Fruit fly (Drosophila melanogaster) whole organism, embryonic: ENCODE data around the gene Snx21.

Experiments
- Abd-B ChIP-seq: fragments of 200-800 bp; sonication (Bioruptor generic); optimal IDR thresholded peaks from 2 replicates; lab custom pipeline; 2018; ENCODE audit warnings: missing biosample characterization, mild to moderate bottlenecking, missing genetic modification characterization, moderate library complexity
- B-H1 ChIP-seq: fragments of 200-800 bp; sonication (Bioruptor generic); IDR thresholded peaks from 3 replicates; pipeline ENCODE4 v1.3.6; 2022; ENCODE audit warnings: missing biosample characterization, missing genetic modification characterization
- CG10543 ChIP-seq: fragments of 200-800 bp; sonication (Bioruptor generic); optimal IDR thresholded peaks from 3 replicates; lab custom pipeline; 2017; ENCODE audit warnings: missing biosample characterization, mild to moderate bottlenecking, missing genetic modification characterization, moderate library complexity
- CG10959 ChIP-seq: fragments of 200-800 bp; sonication (Bioruptor generic); IDR thresholded peaks from 2 replicates; pipeline ENCODE4 v1.3.6; 2022; ENCODE audit warnings: missing biosample characterization, missing genetic modification characterization
- CG11085 ChIP-seq: fragments of 200-800 bp; sonication (Bioruptor generic); IDR thresholded peaks from 2 replicates; pipeline ENCODE4 v1.3.6; 2022; ENCODE audit warnings: missing biosample characterization, missing genetic modification characterization
- CG11560 ChIP-seq: fragments of 200-800 bp; sonication (Bioruptor generic); IDR thresholded peaks from 3 replicates; pipeline ENCODE4 v1.3.6; 2022; ENCODE audit warnings: missing biosample characterization, missing genetic modification characterization
- CG12769 ChIP-seq: fragments of 200-800 bp; sonication (Bioruptor generic); optimal IDR thresholded peaks from 2 replicates; lab custom pipeline; 2019; ENCODE audit warnings: missing biosample characterization, mild to moderate bottlenecking, missing genetic modification characterization, moderate library complexity
- CG13624 ChIP-seq: fragments of 200-800 bp; sonication (Bioruptor generic); optimal IDR thresholded peaks from 2 replicates; lab custom pipeline; 2016; ENCODE audit warnings: missing biosample characterization, missing genetic modification characterization
- CG13775 ChIP-seq: fragments of 200-800 bp; sonication (Bioruptor generic); optimal IDR thresholded peaks from 3 replicates; lab custom pipeline; 2017; ENCODE audit warnings: missing biosample characterization, mild to moderate bottlenecking, missing genetic modification characterization
- CG18764 ChIP-seq: fragments of 200-800 bp; sonication (Bioruptor generic); optimal IDR thresholded peaks from 3 replicates; lab custom pipeline; 2016; ENCODE audit warnings: missing biosample characterization, missing genetic modification characterization
- CG2120 ChIP-seq: fragments of 200-800 bp; sonication (Bioruptor generic); optimal IDR thresholded peaks from 3 replicates; lab custom pipeline; 2016; ENCODE audit warnings: missing biosample characterization, missing genetic modification characterization
- CG3281 ChIP-seq: fragments of 200-800 bp; sonication (Bioruptor generic); optimal IDR thresholded peaks from 3 replicates; lab custom pipeline; 2017; ENCODE audit warnings: missing biosample characterization, mild to moderate bottlenecking, missing genetic modification characterization
- CG3847 ChIP-seq: fragments of 200-800 bp; sonication (Bioruptor generic); IDR thresholded peaks from 2 replicates; pipeline ENCODE4 v1.3.6; 2022; ENCODE audit warnings: missing biosample characterization, missing genetic modification characterization
- CG4282 ChIP-seq: fragments of 200-800 bp; sonication (Bioruptor generic); optimal IDR thresholded peaks from 2 replicates; lab custom pipeline; 2016; ENCODE audit warnings: missing biosample characterization, missing genetic modification characterization
- CG7928 ChIP-seq: fragments of 200-800 bp; sonication (Bioruptor generic); optimal IDR thresholded peaks from 2 replicates; lab custom pipeline; 2017; ENCODE audit warnings: missing biosample characterization, mild to moderate bottlenecking, missing genetic modification characterization
- CG9609 ChIP-seq: fragments of 200-800 bp; sonication (Bioruptor generic); optimal IDR thresholded peaks from 3 replicates; lab custom pipeline; 2016; ENCODE audit warnings: missing biosample characterization, missing genetic modification characterization
- CrebB ChIP-seq: fragments of 200-800 bp; sonication (Bioruptor generic); optimal IDR thresholded peaks from 3 replicates; lab custom pipeline; 2018; ENCODE audit warnings: missing biosample characterization, mild to moderate bottlenecking, missing genetic modification characterization
- D ChIP-seq, 2 experiments: fragments of 200-800 bp in 1 of 2; fragments of >200 bp in 1 of 2; sonication (Bioruptor generic) in 1 of 2; optimal IDR thresholded peaks; 2 replicates in 1 of 2; 3 replicates in 1 of 2; lab custom pipeline; 2017; ENCODE audit warnings: mild to moderate bottlenecking in 1 of 2, missing biosample characterization in 1 of 2, missing genetic modification characterization in 1 of 2, missing genetic modification reagents in 1 of 2
- Ets65A ChIP-seq: fragments of 200-800 bp; sonication (Bioruptor generic); peaks from one replicate; lab custom pipeline; 2016; ENCODE audit warnings: missing biosample characterization, missing genetic modification characterization
- Ets97D ChIP-seq: fragments of 200-800 bp; sonication (Bioruptor generic); optimal IDR thresholded peaks from 3 replicates; lab custom pipeline; 2016; ENCODE audit warnings: missing biosample characterization, missing genetic modification characterization
- H15 ChIP-seq: fragments of 200-800 bp; sonication (Bioruptor generic); IDR thresholded peaks from 3 replicates; pipeline ENCODE4 v1.3.6; 2022; ENCODE audit warnings: missing biosample characterization, missing genetic modification characterization
- H2.0 ChIP-seq: fragments of 200-800 bp; sonication (Bioruptor generic); IDR thresholded peaks from 2 replicates; pipeline ENCODE4 v1.3.6; 2022; ENCODE audit warnings: missing biosample characterization, missing genetic modification characterization
- HmgD ChIP-seq: fragments of 200-800 bp; sonication (Bioruptor generic); optimal IDR thresholded peaks from 3 replicates; lab custom pipeline; 2016; ENCODE audit warnings: missing biosample characterization, missing genetic modification characterization
- Hsf ChIP-seq: fragments of 200-800 bp; sonication (Bioruptor generic); optimal IDR thresholded peaks from 3 replicates; lab custom pipeline; 2016; ENCODE audit warnings: missing biosample characterization, missing genetic modification characterization
- Max ChIP-seq: fragments of 200-800 bp; sonication (Bioruptor generic); optimal IDR thresholded peaks from 2 replicates; lab custom pipeline; 2016; ENCODE audit warnings: missing biosample characterization, mild to moderate bottlenecking, missing genetic modification characterization
- Neu2 ChIP-seq: fragments of 200-800 bp; sonication (Bioruptor generic); optimal IDR thresholded peaks from 3 replicates; lab custom pipeline; 2016; ENCODE audit warnings: missing biosample characterization, missing genetic modification characterization, borderline replicate concordance
- Oli ChIP-seq: fragments of 200-800 bp; sonication (Bioruptor generic); optimal IDR thresholded peaks from 2 replicates; lab custom pipeline; 2018; ENCODE audit warnings: missing biosample characterization, mild to moderate bottlenecking, missing genetic modification characterization, moderate library complexity
- Optix ChIP-seq: fragments of 200-800 bp; sonication (Bioruptor generic); IDR thresholded peaks from 3 replicates; pipeline ENCODE4 v1.3.6; 2022; ENCODE audit warnings: missing biosample characterization, missing genetic modification characterization
- PHDP ChIP-seq: fragments of 200-800 bp; sonication (Bioruptor generic); optimal IDR thresholded peaks from 3 replicates; lab custom pipeline; 2018; ENCODE audit warnings: missing biosample characterization, mild to moderate bottlenecking, missing genetic modification characterization, moderate library complexity
- Sin3A ChIP-seq: fragments of >200 bp; optimal IDR thresholded peaks from 2 replicates; lab custom pipeline; 2018
- Stat92E ChIP-seq, 3 experiments: fragments of >200 bp in 2 of 3; fragments of 200-800 bp in 1 of 3; sonication (Bioruptor generic) in 1 of 3; optimal IDR thresholded peaks; 2 replicates each; lab custom pipeline; 2017 to 2019; ENCODE audit warnings: missing biosample characterization in 3 of 3, missing genetic modification characterization in 3 of 3, mild to moderate bottlenecking in 1 of 3, moderate library complexity in 1 of 3
- Taf1 ChIP-seq: fragments of 200-800 bp; sonication (Bioruptor generic); IDR thresholded peaks from 2 replicates; pipeline ENCODE4 v1.3.6; 2022; ENCODE audit warnings: missing biosample characterization, missing genetic modification characterization
- ab ChIP-seq: fragments of 200-800 bp; sonication (Bioruptor generic); optimal IDR thresholded peaks from 2 replicates; lab custom pipeline; 2016; ENCODE audit warnings: missing biosample characterization, missing genetic modification characterization
- abd-A ChIP-seq: fragments of 200-800 bp; sonication (Bioruptor generic); optimal IDR thresholded peaks from 3 replicates; lab custom pipeline; 2019; ENCODE audit warnings: missing biosample characterization, mild to moderate bottlenecking, missing genetic modification characterization, moderate library complexity
- ac ChIP-seq: fragments of 200-800 bp; sonication (Bioruptor generic); optimal IDR thresholded peaks from 3 replicates; lab custom pipeline; 2017; ENCODE audit warnings: missing biosample characterization, mild to moderate bottlenecking, missing genetic modification characterization
- ems ChIP-seq: fragments of 200-800 bp; sonication (Bioruptor generic); optimal IDR thresholded peaks from 3 replicates; lab custom pipeline; 2016; ENCODE audit warnings: missing biosample characterization, missing genetic modification characterization
- fd96Cb ChIP-seq: fragments of 200-800 bp; sonication (Bioruptor generic); optimal IDR thresholded peaks from 2 replicates; lab custom pipeline; 2018; ENCODE audit warnings: missing biosample characterization, mild to moderate bottlenecking, missing genetic modification characterization, moderate library complexity
- gcm2 ChIP-seq: fragments of 200-800 bp; sonication (Bioruptor generic); optimal IDR thresholded peaks from 2 replicates; lab custom pipeline; 2016; ENCODE audit warnings: missing biosample characterization, missing genetic modification characterization
- h ChIP-seq: fragments of >200 bp; optimal IDR thresholded peaks from 2 replicates; lab custom pipeline; 2017
- jumu ChIP-seq: fragments of 200-800 bp; sonication (Bioruptor generic); optimal IDR thresholded peaks from 3 replicates; lab custom pipeline; 2016; ENCODE audit warnings: missing biosample characterization, missing genetic modification characterization
- klu ChIP-seq: fragments of 200-800 bp; sonication (Bioruptor generic); IDR thresholded peaks from 2 replicates; pipeline ENCODE4 v1.3.6; 2022; ENCODE audit warnings: missing biosample characterization, missing genetic modification characterization
- peb ChIP-seq: fragments of 200-800 bp; sonication (Bioruptor generic); IDR thresholded peaks from 2 replicates; pipeline ENCODE4 v1.3.6; 2022; ENCODE audit warnings: missing biosample characterization, missing genetic modification characterization
- phol ChIP-seq: fragments of 200-800 bp; sonication (Bioruptor generic); optimal IDR thresholded peaks from 3 replicates; lab custom pipeline; 2018; ENCODE audit warnings: missing biosample characterization, mild to moderate bottlenecking, missing genetic modification characterization, moderate library complexity
- psq ChIP-seq: fragments of 200-800 bp; sonication (Bioruptor generic); optimal IDR thresholded peaks from 2 replicates; lab custom pipeline; 2017; ENCODE audit warnings: missing biosample characterization, missing genetic modification characterization
- row ChIP-seq: fragments of 200-800 bp; sonication (Bioruptor generic); IDR thresholded peaks from 3 replicates; pipeline ENCODE4 v1.3.6; 2022; ENCODE audit warnings: missing biosample characterization, missing genetic modification characterization
- sd ChIP-seq: fragments of 200-800 bp; sonication (Bioruptor generic); optimal IDR thresholded peaks from 3 replicates; lab custom pipeline; 2018; ENCODE audit warnings: missing biosample characterization, mild to moderate bottlenecking, missing genetic modification characterization, moderate library complexity
- sens-2 ChIP-seq: fragments of 200-800 bp; sonication (Bioruptor generic); IDR thresholded peaks from 2 replicates; pipeline ENCODE4 v1.3.6; 2022; ENCODE audit warnings: missing biosample characterization, missing genetic modification characterization
- slou ChIP-seq: fragments of 200-800 bp; sonication (Bioruptor generic); optimal IDR thresholded peaks from 3 replicates; lab custom pipeline; 2016; ENCODE audit warnings: missing biosample characterization, missing genetic modification characterization
- tin ChIP-seq: fragments of 200-800 bp; sonication (Bioruptor generic); optimal IDR thresholded peaks from 3 replicates; lab custom pipeline; 2016; ENCODE audit warnings: missing biosample characterization, missing genetic modification characterization
- unpg ChIP-seq: fragments of 200-800 bp; sonication (Bioruptor generic); optimal IDR thresholded peaks from 3 replicates; lab custom pipeline; 2018; ENCODE audit warnings: missing biosample characterization, mild to moderate bottlenecking, missing genetic modification characterization, moderate library complexity
- zf30C ChIP-seq: fragments of 200-800 bp; sonication (Bioruptor generic); optimal IDR thresholded peaks from 3 replicates; lab custom pipeline; 2018; ENCODE audit warnings: missing biosample characterization, mild to moderate bottlenecking, missing genetic modification characterization
- zfh1 ChIP-seq: fragments of 200-800 bp; sonication (Bioruptor generic); IDR thresholded peaks from 3 replicates; pipeline ENCODE4 v1.3.6; 2022; ENCODE audit warnings: missing biosample characterization, missing genetic modification characterization

Snx21 gene

DNA sequence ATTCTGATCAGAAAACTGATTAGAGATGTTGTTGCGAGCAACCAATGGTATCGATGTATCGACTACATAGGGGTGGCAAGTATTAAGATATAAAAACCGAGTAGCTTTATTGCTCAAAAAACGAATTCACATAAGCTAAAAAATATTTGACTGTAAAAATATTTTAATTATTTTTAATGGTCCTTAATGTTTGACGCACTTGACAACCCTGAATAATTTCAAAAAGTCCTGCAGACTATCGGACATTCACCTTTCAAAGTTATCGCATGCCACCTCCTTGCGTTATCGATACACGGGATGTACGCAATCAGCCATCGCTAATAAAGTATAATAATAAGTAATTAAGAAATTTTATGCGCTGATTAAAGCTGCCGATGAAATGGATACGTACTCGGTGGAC is 5.8 kb downstream of the Snx21 start, which contains the start of the genes HemK2, Snapin and Tnpo-SR (continued):
- TF ChIP-seq CG12769 (tag; lab: Kevin White, UChicago) (peak; percentile 90), tin (GFP tag; lab: Kevin White, UChicago) (peak; percentile 89), phol (peak; percentile 93), ab (peak; percentile 63), CG4282 (peak; percentile 48), CG13775 (GFP tag; lab: Kevin White, UChicago) (peak; percentile 93), Ets97D (GFP tag; lab: Kevin White, UChicago) (peak; percentile 82), CG10959 (GFP tag; lab: Robert Waterston, UW) (peak; percentile 87), Neu2 (GFP tag; lab: Kevin White, UChicago) (peak; percentile 43), CrebB (tag; lab: Kevin White, UChicago) (peak; percentile 88), sens-2 (GFP tag; lab: Robert Waterston, UW) (peak; percentile 81), B-H1 (GFP tag; lab: Robert Waterston, UW) (peak; percentile 90), CG11085 (GFP tag; lab: Robert Waterston, UW) (peak; percentile 87), fd96Cb (peak; percentile 84), gcm2 (GFP tag; lab: Kevin White, UChicago) (peak; percentile 74), Abd-B (GFP tag; lab: Kevin White, UChicago) (peak; percentile 95), Sin3A (lab: Kevin White, UChicago) (peak; percentile 82), Stat92E (GFP tag; optimal IDR thresholded peaks at IDR 0.05; lab: Kevin White, UChicago) (peak in 1 of 3 experiments; percentile 81), klu (GFP tag; lab: Robert Waterston, UW) (peak; percentile 90), H2.0 (GFP tag; lab: Robert Waterston, UW) (peak; percentile 93), CG18764 (GFP tag; lab: Kevin White, UChicago) (peak; percentile 83), CG11560 (tag; lab: Robert Waterston, UW) (peak; percentile 88), PHDP (peak; percentile 92), psq (peak; percentile 67), CG7928 (GFP tag; lab: Kevin White, UChicago) (peak; percentile 67), h (lab: Kevin White, UChicago) (no peak), zf30C (peak; percentile 11), CG2120 (GFP tag; lab: Kevin White, UChicago) (peak; percentile 96), CG3847 (GFP tag; lab: Robert Waterston, UW) (peak; percentile 96), peb (peak; percentile 91), jumu (GFP tag; lab: Kevin White, UChicago) (peak; percentile 85), row (GFP tag; lab: Robert Waterston, UW) (peak; percentile 98), sd (tag; lab: Kevin White, UChicago) (peak; percentile 85), CG3281 (GFP tag; lab: Kevin White, UChicago) (peak; percentile 87), D (optimal IDR thresholded peaks at IDR 0.05; lab: Kevin White, UChicago) (no peak), D (GFP tag; optimal IDR thresholded peaks at IDR 0.05; lab: Kevin White, UChicago) (peak; percentile 68), abd-A (tag; lab: Kevin White, UChicago) (peak; percentile 95), Hsf (peak; percentile 93), Ets65A (GFP tag; lab: Kevin White, UChicago) (peak; percentile 97), unpg (GFP tag; lab: Kevin White, UChicago) (peak; percentile 91), slou (GFP tag; lab: Kevin White, UChicago) (peak; percentile 85), H15 (peak; percentile 92), Taf1 (GFP tag; lab: Robert Waterston, UW) (peak; percentile 90), CG9609 (GFP tag; lab: Kevin White, UChicago) (peak; percentile 72), CG13624 (GFP tag; lab: Kevin White, UChicago) (peak; percentile 87), Optix (GFP tag; lab: Robert Waterston, UW) (peak; percentile 85), CG10543 (peak; percentile 95), zfh1 (GFP tag; lab: Robert Waterston, UW) (peak; percentile 96), HmgD (GFP tag; lab: Kevin White, UChicago) (no peak), ac (GFP tag; lab: Kevin White, UChicago) (peak; percentile 61), ems (GFP tag; lab: Kevin White, UChicago) (peak; percentile 82), Oli (peak; percentile 80), Max (peak; percentile 91)
